Worm (Caenorhabditis elegans): Measurements from ENCODE around the gene fut-5.

fut-5 gene

ce11 chrII:4676241-4676640 is 8.8 kb upstream of the fut-5 start:
- TF ChIP-seq unc-62 (GFP tag; optimal IDR thresholded peaks at IDR 0.05) = peak; percentile 40
- no peak for TF ChIP-seq nhr-76 (tag; optimal IDR thresholded peaks at IDR 0.05)
- TF ChIP-seq hlh-1 (tag; optimal IDR thresholded peaks at IDR 0.05) = peak; percentile 75
- TF ChIP-seq ztf-11 (tag; optimal IDR thresholded peaks at IDR 0.05) = no peak

- TF ChIP-seq blmp-1 (tag; optimal IDR thresholded peaks at IDR 0.05) (no peak), cnd-1 (tag; optimal IDR thresholded peaks at IDR 0.05) (no peak), sptf-1 (tag; optimal IDR thresholded peaks at IDR 0.05) (no peak), elt-3 (tag; optimal IDR thresholded peaks at IDR 0.05) (no peak), nhr-12 (tag; optimal IDR thresholded peaks at IDR 0.05) (no peak), unc-120 (tag; optimal IDR thresholded peaks at IDR 0.05; ENCODE audit: poor library complexity, severe bottlenecking) (no peak), nhr-28 (tag; optimal IDR thresholded peaks at IDR 0.05) (no peak), lsy-2 (tag; optimal IDR thresholded peaks at IDR 0.05) (no peak), flh-1 (GFP tag; optimal IDR thresholded peaks at IDR 0.05) (no peak), lin-13 (tag; optimal IDR thresholded peaks at IDR 0.05) (no peak), hlh-1 (tag; optimal IDR thresholded peaks at IDR 0.05) (no peak), ceh-39 (tag; optimal IDR thresholded peaks at IDR 0.05) (no peak), nhr-237 (tag; optimal IDR thresholded peaks at IDR 0.05) (no peak), unc-39 (tag; optimal IDR thresholded peaks at IDR 0.05) (no peak), M03D4.4 (tag; optimal IDR thresholded peaks at IDR 0.05) (no peak), ham-2 (GFP tag; optimal IDR thresholded peaks at IDR 0.05) (no peak), mls-2 (tag; optimal IDR thresholded peaks at IDR 0.05) (no peak), bed-3 (GFP tag; optimal IDR thresholded peaks at IDR 0.05) (no peak), tbx-8 (GFP tag; optimal IDR thresholded peaks at IDR 0.05) (no peak), sem-2 (GFP tag; optimal IDR thresholded peaks at IDR 0.05) (no peak)
These were observed 8.0 kb upstream of the fut-5 start, which contains the start of gene T05A7.3 for ce11 chrII:4675481-4675880. T05A7.3 (plus strand) TSS chrII:4675781.

ce11 chrII:4674188-4674587 is 6.7 kb upstream of the fut-5 start:
- TF ChIP-seq bed-3 (GFP tag; optimal IDR thresholded peaks at IDR 0.05) = no peak
- no peak for TF ChIP-seq blmp-1 (tag; optimal IDR thresholded peaks at IDR 0.05)
- no peak for TF ChIP-seq nhr-76 (tag; optimal IDR thresholded peaks at IDR 0.05)
- TF ChIP-seq nhr-28 (tag; optimal IDR thresholded peaks at IDR 0.05) = no peak
- TF ChIP-seq sptf-1 (tag; optimal IDR thresholded peaks at IDR 0.05) = no peak
- no peak for TF ChIP-seq nhr-2 (tag; optimal IDR thresholded peaks at IDR 0.05)
- no peak for TF ChIP-seq ceh-39 (tag; optimal IDR thresholded peaks at IDR 0.05)
- TF ChIP-seq unc-62 (GFP tag; optimal IDR thresholded peaks at IDR 0.05) = no peak
- no peak for TF ChIP-seq drap-1 (GFP tag; optimal IDR thresholded peaks at IDR 0.05)
- no peak for TF ChIP-seq ces-1 (GFP tag; optimal IDR thresholded peaks at IDR 0.05)
- no peak for TF ChIP-seq lsy-2 (tag; optimal IDR thresholded peaks at IDR 0.05)
- TF ChIP-seq ceh-83 (GFP tag; optimal IDR thresholded peaks at IDR 0.05) = no peak
- TF ChIP-seq sem-2 (GFP tag; optimal IDR thresholded peaks at IDR 0.05) = no peak
- no peak for TF ChIP-seq ceh-43 (GFP tag; optimal IDR thresholded peaks at IDR 0.05)
- no peak for TF ChIP-seq flh-1 (GFP tag; optimal IDR thresholded peaks at IDR 0.05)
- no peak for TF ChIP-seq elt-3 (tag; optimal IDR thresholded peaks at IDR 0.05)
- TF ChIP-seq hlh-1 (tag; optimal IDR thresholded peaks at IDR 0.05) = no peak

ce11 chrII:4673670-4674069 is 6.2 kb upstream of the fut-5 start:
- no peak for TF ChIP-seq ces-1 (GFP tag; optimal IDR thresholded peaks at IDR 0.05)
- no peak for TF ChIP-seq nhr-28 (tag; optimal IDR thresholded peaks at IDR 0.05)
- TF ChIP-seq M03D4.4 (tag; optimal IDR thresholded peaks at IDR 0.05) = no peak
- no peak for TF ChIP-seq ceh-39 (tag; optimal IDR thresholded peaks at IDR 0.05)
- TF ChIP-seq lin-32 (GFP tag; optimal IDR thresholded peaks at IDR 0.05) = no peak
- no peak for TF ChIP-seq mep-1 (tag; optimal IDR thresholded peaks at IDR 0.05)
- TF ChIP-seq mls-2 (tag; optimal IDR thresholded peaks at IDR 0.05) = no peak
- TF ChIP-seq ceh-43 (GFP tag; optimal IDR thresholded peaks at IDR 0.05) = no peak
- no peak for TF ChIP-seq sptf-1 (tag; optimal IDR thresholded peaks at IDR 0.05)
- no peak for TF ChIP-seq mab-5 (tag; optimal IDR thresholded peaks at IDR 0.05)
- TF ChIP-seq elt-1 (tag; optimal IDR thresholded peaks at IDR 0.05; ENCODE audit: borderline replicate concordance, insufficient read depth) = no peak
- TF ChIP-seq unc-62 (GFP tag; optimal IDR thresholded peaks at IDR 0.05) = no peak
- TF ChIP-seq ceh-83 (GFP tag; optimal IDR thresholded peaks at IDR 0.05) = no peak
- no peak for TF ChIP-seq sem-2 (GFP tag; optimal IDR thresholded peaks at IDR 0.05)
- TF ChIP-seq nhr-237 (tag; optimal IDR thresholded peaks at IDR 0.05) = no peak
- no peak for TF ChIP-seq lin-13 (tag; optimal IDR thresholded peaks at IDR 0.05)
- no peak for TF ChIP-seq drap-1 (GFP tag; optimal IDR thresholded peaks at IDR 0.05)
- no peak for TF ChIP-seq nhr-2 (tag; optimal IDR thresholded peaks at IDR 0.05)
- no peak for TF ChIP-seq blmp-1 (tag; optimal IDR thresholded peaks at IDR 0.05)
- no peak for TF ChIP-seq tbx-8 (GFP tag; optimal IDR thresholded peaks at IDR 0.05)
